Worm (Caenorhabditis elegans): ENCODE data around the gene bus-5.

DNA sequence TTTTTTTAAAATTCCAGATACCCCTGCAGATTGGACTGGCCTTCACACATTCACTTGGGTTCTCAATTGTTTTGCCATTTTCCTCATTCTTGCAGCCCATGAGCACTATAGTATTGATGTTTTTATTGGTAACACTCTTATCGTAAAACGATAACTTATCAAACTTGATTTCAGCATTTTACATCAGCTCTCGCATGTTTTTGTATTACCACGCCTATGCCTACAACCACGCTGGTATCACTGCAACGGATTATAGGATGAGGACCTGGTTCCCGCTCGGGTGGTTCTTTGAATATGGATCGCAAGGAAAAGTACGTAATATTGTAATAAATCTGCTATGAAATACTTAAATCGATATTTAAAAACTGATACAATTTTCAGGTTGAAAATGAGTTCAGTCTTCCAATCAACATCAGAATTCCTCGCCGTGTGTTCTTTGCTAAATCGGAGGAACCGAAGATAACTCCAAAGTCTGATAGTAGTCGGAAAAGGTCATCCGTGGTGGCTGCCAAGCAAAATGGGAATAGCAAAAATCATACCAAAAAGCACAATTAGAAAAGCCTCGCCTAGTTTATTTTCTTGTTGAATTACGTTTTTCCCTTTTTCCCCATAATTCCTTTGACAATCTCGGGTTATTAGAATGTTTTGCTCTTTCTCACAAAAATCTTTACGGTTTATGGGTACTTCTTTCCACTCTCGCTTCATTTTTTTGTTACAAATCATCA lies 2.1 kb downstream of the bus-5 start:
- TF ChIP-seq bed-1 (GFP tag; IDR thresholded peaks at IDR 0.05): no peak
- TF ChIP-seq dox-1 (GFP tag; IDR thresholded peaks at IDR 0.05): no peak
- TF ChIP-seq dpff-1 (tag; optimal IDR thresholded peaks at IDR 0.05): no peak
- TF ChIP-seq efl-1 (GFP tag; optimal IDR thresholded peaks at IDR 0.05): no peak
- no peak for TF ChIP-seq ceh-91 (GFP tag; IDR thresholded peaks at IDR 0.05)
- no peak for TF ChIP-seq lsl-1 (GFP tag; optimal IDR thresholded peaks at IDR 0.05)
- TF ChIP-seq tlf-1 (GFP tag; optimal IDR thresholded peaks at IDR 0.05): no peak
- TF ChIP-seq ets-4 (GFP tag; optimal IDR thresholded peaks at IDR 0.05): no peak
- TF ChIP-seq him-1 (tag; optimal IDR thresholded peaks at IDR 0.05): no peak
- TF ChIP-seq attf-6 (GFP tag; IDR thresholded peaks at IDR 0.05): no peak
